Fruit fly (Drosophila melanogaster): Measurements from ENCODE around the gene Chrac-16.

The Chrac-16 gene

dm6 chrX:12034713-12035112, 17.0 kb upstream of the Chrac-16 start:
- TF ChIP-seq Jra (GFP tag; optimal IDR thresholded peaks at IDR 0.05) (no peak), fru (GFP tag; optimal IDR thresholded peaks at IDR 0.05) (no peak), sv (GFP tag; optimal IDR thresholded peaks at IDR 0.05) (no peak)

dm6 chrX:12032136-12032682, 14.4 kb upstream of the Chrac-16 start, which contains the start of gene Cyp318a1:
Gene Cyp318a1, plus strand, starts transcription at chrX:12032632.
- TF ChIP-seq Vsx2 (GFP tag; optimal IDR thresholded peaks at IDR 0.05; ENCODE audit: partially characterized antibody) (no peak), Myc (optimal IDR thresholded peaks at IDR 0.05) (no peak), Dfd (GFP tag; optimal IDR thresholded peaks at IDR 0.05) (no peak), dl (GFP tag; optimal IDR thresholded peaks at IDR 0.05; ENCODE audit: insufficient read depth in 1 of 2, partially characterized antibody in 2 of 2) (no peak), Sp1 (GFP tag; optimal IDR thresholded peaks at IDR 0.05) (no peak), jim (GFP tag; optimal IDR thresholded peaks at IDR 0.05) (no peak), Jra (GFP tag; optimal IDR thresholded peaks at IDR 0.05) (no peak), woc (GFP tag; optimal IDR thresholded peaks at IDR 0.05) (no peak), CrebA (GFP tag; optimal IDR thresholded peaks at IDR 0.05; ENCODE audit: borderline replicate concordance) (no peak)

dm6 chrX:12031400-12031799, 13.6 kb upstream of the Chrac-16 start, which contains the start of gene Cyp311a1:
Gene Cyp311a1, minus strand, starts transcription at chrX:12031465.
- no peak for TF ChIP-seq pan (optimal IDR thresholded peaks at IDR 0.05)
- TF ChIP-seq br (GFP tag; optimal IDR thresholded peaks at IDR 0.05), result no peak
- TF ChIP-seq Hr78 (GFP tag; optimal IDR thresholded peaks at IDR 0.05), result no peak
- no peak for TF ChIP-seq CrebA (GFP tag; optimal IDR thresholded peaks at IDR 0.05; ENCODE audit: borderline replicate concordance)
- no peak for TF ChIP-seq GATAd (GFP tag; optimal IDR thresholded peaks at IDR 0.05)
- peak; percentile 23 for TF ChIP-seq Sp1 (GFP tag; optimal IDR thresholded peaks at IDR 0.05)
- TF ChIP-seq psq (GFP tag; optimal IDR thresholded peaks at IDR 0.05), result no peak
- TF ChIP-seq HLH106 (tag; optimal IDR thresholded peaks at IDR 0.05), result peak; percentile 7

dm6 chrX:12028825-12029514, 11.2 kb upstream of the Chrac-16 start, which contains the start of gene Usp7:
Gene Usp7, minus strand, starts transcription at chrX:12029032.
- TF ChIP-seq Mio (GFP tag; optimal IDR thresholded peaks at IDR 0.05) (no peak), Sp1 (GFP tag; optimal IDR thresholded peaks at IDR 0.05) (peak; percentile 4), Rel (GFP tag; optimal IDR thresholded peaks at IDR 0.05) (no peak), Rel (tag; optimal IDR thresholded peaks at IDR 0.05) (peak; percentile 36), woc (GFP tag; optimal IDR thresholded peaks at IDR 0.05) (peak; percentile 49), Myc (optimal IDR thresholded peaks at IDR 0.05) (peak; percentile 64)

dm6 chrX:12021750-12022149, 4.0 kb upstream of the Chrac-16 start:
- TF ChIP-seq OdsH (GFP tag; optimal IDR thresholded peaks at IDR 0.05), result no peak

dm6 chrX:12020857-12021256, 3.1 kb upstream of the Chrac-16 start, which contains the start of gene Tango4:
Gene Tango4, plus strand, starts transcription at chrX:12021068.
- TF ChIP-seq Vsx2 (GFP tag; optimal IDR thresholded peaks at IDR 0.05; ENCODE audit: partially characterized antibody) (no peak), brk (GFP tag; optimal IDR thresholded peaks at IDR 0.05) (no peak), Sp1 (GFP tag; optimal IDR thresholded peaks at IDR 0.05) (no peak), woc (GFP tag; optimal IDR thresholded peaks at IDR 0.05) (peak; percentile 31), Myc (optimal IDR thresholded peaks at IDR 0.05) (peak; percentile 62), Hr78 (GFP tag; optimal IDR thresholded peaks at IDR 0.05) (no peak)

- peak; percentile 87 for TF ChIP-seq psq (GFP tag; optimal IDR thresholded peaks at IDR 0.05)
- no peak for TF ChIP-seq Rel (GFP tag; optimal IDR thresholded peaks at IDR 0.05)
- TF ChIP-seq Rel (tag; optimal IDR thresholded peaks at IDR 0.05), result peak; percentile 38
- TF ChIP-seq tai (GFP tag; optimal IDR thresholded peaks at IDR 0.05), result no peak
- TF ChIP-seq Dif (GFP tag; optimal IDR thresholded peaks at IDR 0.05; ENCODE audit: partially characterized antibody), result no peak
These were observed 810 bp upstream of the Chrac-16 start, which contains the start of gene Lsm12a for dm6 chrX:12018440-12019101. Gene Lsm12a, plus strand, starts transcription at chrX:12018640.

Measured in whole organism, wandering third instar larva.